Fruit fly (Drosophila melanogaster) whole organism, pupa: ENCODE measurements around the gene Gem4c.
"Not testable (repeated sequence)": the region's sequence is repeated elsewhere in the genome, so short reads cannot be mapped to it uniquely, and the experiment has no call there.

ENCODE experiments used
- CG10348 ChIP-seq: fragments of 200-800 bp; sonication (Bioruptor generic); IDR thresholded peaks from 2 replicates; pipeline ENCODE4 v1.3.6; 2022; ENCODE audit warnings: missing biosample characterization, missing genetic modification characterization
- CG12605 ChIP-seq: fragments of 200-800 bp; sonication (Bioruptor generic); IDR thresholded peaks from 2 replicates; pipeline ENCODE4 v1.3.6; 2022; ENCODE audit warnings: missing biosample characterization, missing genetic modification characterization
- CG13204 ChIP-seq: fragments of 200-800 bp; sonication (Bioruptor generic); optimal IDR thresholded peaks from 2 replicates; lab custom pipeline; 2018; ENCODE audit warnings: missing biosample characterization, mild to moderate bottlenecking, missing genetic modification characterization, moderate library complexity
- CG14655 ChIP-seq: fragments of 200-800 bp; sonication (Bioruptor generic); optimal IDR thresholded peaks from 3 replicates; lab custom pipeline; 2017; ENCODE audit warnings: mild to moderate bottlenecking, missing biosample characterization, missing genetic modification reagents, missing genetic modification characterization
- CG15710 ChIP-seq: fragments of 200-800 bp; sonication (Bioruptor generic); optimal IDR thresholded peaks from 2 replicates; lab custom pipeline; 2018; ENCODE audit warnings: missing biosample characterization, mild to moderate bottlenecking, missing genetic modification characterization, moderate library complexity
- CG17806 ChIP-seq: fragments of 200-800 bp; sonication (Bioruptor generic); optimal IDR thresholded peaks from 2 replicates; lab custom pipeline; 2018; ENCODE audit warnings: missing biosample characterization, mild to moderate bottlenecking, missing genetic modification characterization, moderate library complexity
- CG32121 ChIP-seq: fragments of 200-800 bp; sonication (Bioruptor generic); IDR thresholded peaks from 2 replicates; pipeline ENCODE4 v1.3.6; 2022; ENCODE audit warnings: missing biosample characterization, missing genetic modification characterization
- CG34367 ChIP-seq: fragments of 200-800 bp; sonication (Bioruptor generic); optimal IDR thresholded peaks from 2 replicates; lab custom pipeline; 2018; ENCODE audit warnings: missing biosample characterization, mild to moderate bottlenecking, missing genetic modification characterization
- CG4496 ChIP-seq: fragments of 200-800 bp; sonication (Bioruptor generic); IDR thresholded peaks from 3 replicates; pipeline ENCODE4 v1.3.6; 2022; ENCODE audit warnings: missing biosample characterization, missing genetic modification characterization
- CG8159 ChIP-seq: fragments of 200-800 bp; sonication (Bioruptor generic); optimal IDR thresholded peaks from 3 replicates; lab custom pipeline; 2018; ENCODE audit warnings: missing biosample characterization, mild to moderate bottlenecking, missing genetic modification characterization, moderate library complexity
- CG8301 ChIP-seq: fragments of 200-800 bp; sonication (Bioruptor generic); optimal IDR thresholded peaks from 2 replicates; lab custom pipeline; 2018; ENCODE audit warnings: missing biosample characterization, mild to moderate bottlenecking, missing genetic modification characterization
- CG9948 ChIP-seq: fragments of 200-800 bp; sonication (Bioruptor generic); optimal IDR thresholded peaks from 2 replicates; lab custom pipeline; 2018; ENCODE audit warnings: missing biosample characterization, mild to moderate bottlenecking, missing genetic modification characterization, moderate library complexity
- D1 ChIP-seq: fragments of 200-800 bp; sonication (Bioruptor generic); optimal IDR thresholded peaks from 2 replicates; lab custom pipeline; 2018; ENCODE audit warnings: missing biosample characterization, mild to moderate bottlenecking, missing genetic modification characterization, moderate library complexity
- EcR ChIP-seq: fragments of 200-800 bp; sonication (Bioruptor generic); optimal IDR thresholded peaks from 3 replicates; lab custom pipeline; 2019; ENCODE audit warnings: missing biosample characterization, missing genetic modification characterization, mild to moderate bottlenecking, moderate library complexity, missing genetic modification reagents
- Ets98B ChIP-seq: fragments of 200-800 bp; sonication (Bioruptor generic); IDR thresholded peaks from 2 replicates; pipeline ENCODE4 v1.3.6; 2022; ENCODE audit warnings: missing biosample characterization, missing genetic modification characterization
- Pif1A ChIP-seq: fragments of 200-800 bp; sonication (Bioruptor generic); optimal IDR thresholded peaks from 3 replicates; lab custom pipeline; 2016; ENCODE audit warnings: missing biosample characterization, missing genetic modification characterization
- Pif1B ChIP-seq: fragments of 200-800 bp; sonication (Bioruptor generic); optimal IDR thresholded peaks from 3 replicates; lab custom pipeline; 2016; ENCODE audit warnings: missing biosample characterization, missing genetic modification characterization
- Snoo ChIP-seq: fragments of 200-800 bp; sonication (Bioruptor generic); optimal IDR thresholded peaks from 3 replicates; lab custom pipeline; 2017; ENCODE audit warnings: missing biosample characterization, mild to moderate bottlenecking, missing genetic modification characterization, inconsistent platforms
- fd96Ca ChIP-seq: fragments of 200-800 bp; sonication (Bioruptor generic); IDR thresholded peaks from 3 replicates; pipeline ENCODE4 v1.3.6; 2022; ENCODE audit warnings: missing biosample characterization, missing genetic modification characterization
- gl ChIP-seq: fragments of 200-800 bp; sonication (Bioruptor generic); optimal IDR thresholded peaks from 2 replicates; lab custom pipeline; 2018; ENCODE audit warnings: missing biosample characterization, mild to moderate bottlenecking, missing genetic modification characterization
- rn ChIP-seq: fragments of 200-800 bp; sonication (Bioruptor generic); IDR thresholded peaks from 2 replicates; pipeline ENCODE4 v1.3.6; 2022; ENCODE audit warnings: missing biosample characterization, missing genetic modification characterization

Gene Gem4c

DNA sequence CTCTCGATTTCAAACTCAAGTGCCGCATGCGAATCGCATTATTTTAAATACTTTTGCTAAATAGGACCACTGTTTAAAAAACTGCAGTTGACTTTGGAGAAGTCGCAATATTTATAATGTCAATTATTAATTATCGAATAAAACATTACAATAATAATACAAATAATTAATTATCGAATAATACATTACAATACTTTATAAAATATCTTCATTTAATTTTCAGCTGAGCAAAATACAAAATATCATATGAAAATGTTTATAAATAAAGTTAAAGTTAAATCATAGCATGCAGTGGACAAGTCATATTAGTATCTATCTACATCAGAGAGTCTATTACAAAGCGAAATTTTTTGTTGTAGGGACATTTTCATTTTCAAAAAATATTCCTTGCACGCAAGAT is 4.3 kb upstream of the Gem4c start, which contains the start of gene Gem4b:
TSS of gene Gem4b (plus strand) at position 301 of the 400 bp plus-strand sequence.
- TF ChIP-seq EcR (GFP tag; lab: Kevin White, UChicago); fd96Ca; CG4496: not testable (repeated sequence)

DNA sequence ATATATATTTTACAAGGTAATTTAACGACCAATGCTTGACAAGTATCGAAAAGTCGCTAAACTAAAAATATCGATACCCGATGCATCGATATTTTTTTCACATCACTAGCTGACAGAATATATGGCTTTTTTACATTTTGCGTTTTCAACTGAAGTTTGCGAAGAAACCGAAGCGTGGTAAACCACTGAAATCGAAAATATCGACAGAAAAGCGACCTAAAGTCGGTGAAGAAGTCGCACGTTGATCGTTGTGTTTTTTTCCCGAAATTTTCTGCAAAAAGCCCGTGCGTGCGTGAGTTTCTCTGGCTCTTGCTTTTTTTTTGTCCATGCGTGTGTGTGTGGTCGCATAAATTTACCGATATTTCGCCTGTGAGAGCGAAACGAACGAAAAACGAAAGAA is 4.0 kb downstream of the Gem4c start, which contains the start of gene Vap33:
TSS of gene Vap33 (plus strand) at position 87 of the 400 bp plus-strand sequence.
- TF ChIP-seq CG15710 (tag; lab: Kevin White, UChicago) (peak; percentile 5), CG4496 (0 out of 3 replicates have a peak, but pooled peaks have one; percentile 9), Pif1A (GFP tag; lab: Kevin White, UChicago) (peak; percentile 25), CG34367 (tag; lab: Kevin White, UChicago) (peak; percentile 34), D1 (tag; lab: Kevin White, UChicago) (no peak), CG8159 (tag; lab: Kevin White, UChicago) (peak; percentile 39), CG8301 (tag; lab: Kevin White, UChicago) (no peak)

DNA sequence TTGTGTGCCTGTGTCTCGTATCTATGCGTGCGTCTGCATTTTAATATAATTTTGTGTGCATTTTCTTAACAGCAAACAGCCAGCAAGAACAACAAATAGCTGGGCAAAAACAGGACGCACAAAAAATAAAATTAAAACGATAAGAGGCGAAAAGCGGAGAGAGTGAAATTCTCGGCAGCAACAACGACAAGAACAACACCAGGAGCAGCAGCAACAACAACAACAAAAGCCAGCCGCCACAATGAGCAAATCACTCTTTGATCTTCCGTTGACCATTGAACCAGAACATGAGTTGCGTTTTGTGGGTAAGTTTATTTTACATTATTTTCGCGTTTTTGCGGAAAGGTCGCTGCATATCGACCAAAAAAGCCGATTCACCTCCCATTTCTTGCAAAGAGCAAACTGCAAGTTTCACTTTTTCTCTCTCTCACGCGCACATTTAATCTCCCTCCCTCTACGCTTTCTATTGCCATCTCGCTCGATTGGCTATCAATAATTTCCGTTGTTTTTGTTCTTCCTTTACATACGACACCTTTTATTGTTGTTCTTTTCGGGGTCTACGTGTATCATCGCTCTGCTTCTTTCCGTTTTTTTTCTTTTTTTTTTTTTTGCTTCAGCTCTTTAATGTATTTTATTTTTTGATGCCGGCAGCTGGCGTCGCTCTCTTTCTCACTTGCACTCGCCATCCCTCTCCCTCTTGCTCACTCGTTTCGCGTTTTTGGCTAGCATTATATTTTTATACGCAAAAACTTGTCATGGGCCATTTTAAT is 4.8 kb downstream of the Gem4c start:
- TF ChIP-seq CG12605 (GFP tag; lab: Robert Waterston, UW) (peak; percentile 28; the same call in 1 of the 2 replicates), CG34367 (tag; lab: Kevin White, UChicago) (no peak), CG4496 (peak; percentile 20; the same call in 2 of the 3 replicates), Snoo (tag; lab: Kevin White, UChicago) (no peak), CG8301 (tag; lab: Kevin White, UChicago) (no peak), gl (tag; lab: Kevin White, UChicago) (no peak)

DNA sequence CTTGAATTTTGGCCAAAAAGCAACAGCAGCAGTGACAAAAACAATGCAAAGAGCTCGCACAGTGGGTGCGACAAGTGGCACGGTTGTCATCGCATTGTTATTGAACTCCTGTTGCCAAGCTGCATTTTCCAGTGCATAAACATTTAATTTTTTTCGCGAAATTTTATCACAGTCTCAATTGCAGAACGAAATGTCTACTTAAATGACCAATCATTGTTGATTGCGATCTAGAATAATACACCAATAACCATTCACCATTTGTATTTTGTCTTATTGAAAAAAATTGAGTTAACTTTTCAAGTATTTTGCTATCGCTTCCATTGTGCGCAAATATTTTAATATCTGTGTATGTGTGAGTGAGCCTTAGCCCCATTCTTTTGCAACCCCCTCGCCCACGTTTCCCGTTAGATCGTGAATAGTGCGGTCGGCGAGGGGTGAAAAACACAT is 5.4 kb downstream of the Gem4c start:
- 0 out of 2 replicates have a peak, but pooled peaks have one; percentile 4 for TF ChIP-seq rn
- peak; percentile 8 for TF ChIP-seq CG9948 (tag; lab: Kevin White, UChicago)
- no peak; the same call in 2 of the 3 replicates for TF ChIP-seq CG4496
- TF ChIP-seq Ets98B (GFP tag; lab: Robert Waterston, UW) = peak; percentile 15; the same call in 1 of the 2 replicates
- TF ChIP-seq CG32121 (GFP tag; lab: Robert Waterston, UW) = peak; percentile 56; the same call in 1 of the 2 replicates
- TF ChIP-seq Pif1A (GFP tag; lab: Kevin White, UChicago) = no peak
- TF ChIP-seq fd96Ca = peak; percentile 76

DNA sequence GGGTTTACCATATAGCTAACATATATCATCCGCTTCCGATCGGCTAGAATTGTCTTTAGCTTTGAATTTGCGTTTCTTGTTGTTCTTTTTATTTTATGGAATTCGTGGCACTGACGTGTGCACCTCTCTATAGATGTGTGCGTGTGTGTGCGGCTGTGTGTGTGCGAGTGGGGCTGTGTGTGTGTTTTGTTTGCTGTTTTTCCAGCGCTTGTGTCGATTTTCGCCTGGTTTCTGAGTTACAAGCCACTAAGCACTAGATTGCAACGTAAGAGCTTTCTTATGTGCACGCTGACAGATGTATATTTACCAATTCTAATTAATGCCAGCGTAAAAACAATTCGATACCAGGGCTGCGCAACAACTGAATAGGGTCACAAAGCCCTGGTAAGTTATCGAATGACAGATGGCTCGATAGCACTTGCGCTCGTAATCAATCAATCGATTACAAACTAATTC is 20.1 kb downstream of the Gem4c start, which contains the start of gene lva:
TSS of gene lva (minus strand) at position 363 of the 456 bp plus-strand sequence.
- TF ChIP-seq CG34367 (tag; lab: Kevin White, UChicago) = peak; percentile 2
- peak; percentile 10 for TF ChIP-seq CG15710 (tag; lab: Kevin White, UChicago)
- TF ChIP-seq EcR (GFP tag; lab: Kevin White, UChicago) = peak; percentile 15
- no peak for TF ChIP-seq Ets98B (GFP tag; lab: Robert Waterston, UW)
- peak; percentile 58 for TF ChIP-seq gl (tag; lab: Kevin White, UChicago)

DNA sequence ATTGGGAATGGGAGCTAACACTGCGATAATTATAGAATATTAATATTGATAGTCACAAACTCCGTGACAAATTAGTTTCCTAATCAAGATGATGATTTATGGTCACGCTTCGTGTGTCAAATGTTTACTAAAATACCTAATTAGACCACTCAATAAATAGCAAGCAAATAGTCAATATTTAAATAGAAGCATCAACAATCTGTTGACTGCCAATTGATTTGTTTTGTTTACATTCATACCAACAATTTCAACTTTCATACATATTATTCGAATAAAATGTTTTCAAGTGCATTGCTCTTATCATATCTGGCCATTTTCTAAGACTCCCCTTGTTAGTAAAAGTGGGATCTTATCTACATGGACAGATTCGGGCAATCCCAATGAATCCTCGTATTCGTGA is 22.8 kb downstream of the Gem4c start:
- TF ChIP-seq CG13204 (GFP tag; lab: Kevin White, UChicago) (no peak), D1 (tag; lab: Kevin White, UChicago) (no peak), CG9948 (tag; lab: Kevin White, UChicago) (no peak), Pif1B (GFP tag; lab: Kevin White, UChicago) (no peak), CG10348 (no peak), CG8159 (tag; lab: Kevin White, UChicago) (no peak), Snoo (tag; lab: Kevin White, UChicago) (no peak), CG8301 (tag; lab: Kevin White, UChicago) (no peak), rn (no peak), CG17806 (tag; lab: Kevin White, UChicago) (no peak), fd96Ca (no peak), CG32121 (GFP tag; lab: Robert Waterston, UW) (no peak), Ets98B (GFP tag; lab: Robert Waterston, UW) (no peak), CG34367 (tag; lab: Kevin White, UChicago) (no peak), CG12605 (GFP tag; lab: Robert Waterston, UW) (no peak), CG14655 (GFP tag; lab: Kevin White, UChicago) (no peak), EcR (GFP tag; lab: Kevin White, UChicago) (no peak), gl (tag; lab: Kevin White, UChicago) (no peak)
